Fruit fly (Drosophila melanogaster): ENCODE results near the gene Prosbeta3.
A peak's percentile ranks its signal among the peaks of the same experiment; 100 is the strongest.

- TF ChIP-seq gfzf (GFP tag; optimal IDR thresholded peaks at IDR 0.05), result peak; percentile 81
- no peak for TF ChIP-seq CG5953 (GFP tag; IDR thresholded peaks at IDR 0.05)
- no peak for TF ChIP-seq hkb (optimal IDR thresholded peaks at IDR 0.05)
- TF ChIP-seq hkb (GFP tag; IDR thresholded peaks at IDR 0.05), result no peak
- TF ChIP-seq CG12744 (GFP tag; optimal IDR thresholded peaks at IDR 0.05), result no peak
- no peak for TF ChIP-seq CG7357 (GFP tag; IDR thresholded peaks at IDR 0.05)
- no peak for TF ChIP-seq CG6654 (GFP tag; optimal IDR thresholded peaks at IDR 0.05)
- no peak for TF ChIP-seq Atf-2 (GFP tag; optimal IDR thresholded peaks at IDR 0.05)
- TF ChIP-seq CG10543 (GFP tag; optimal IDR thresholded peaks at IDR 0.05), result no peak
- no peak for TF ChIP-seq CG14050 (GFP tag; IDR thresholded peaks at IDR 0.05)
- no peak for TF ChIP-seq sens-2 (GFP tag; IDR thresholded peaks at IDR 0.05)
- TF ChIP-seq Dip3 (GFP tag; optimal IDR thresholded peaks at IDR 0.05), result no peak
- no peak for TF ChIP-seq CG30403 (GFP tag; optimal IDR thresholded peaks at IDR 0.05)
Measured at dm6 chr3R:9008202-9008601, 2.2 kb upstream of the Prosbeta3 start, which contains the start of gene CG11983.

All from whole organism, embryonic.